Worm (Caenorhabditis elegans): Measurements from ENCODE around the gene cysl-1.

ce11 chrX:9965275-9965674 is 10.9 kb upstream of the cysl-1 start, which contains the start of gene pssy-1:
- TF ChIP-seq ceh-16 (tag; optimal IDR thresholded peaks at IDR 0.05) (no peak), elt-3 (tag; optimal IDR thresholded peaks at IDR 0.05) (no peak), ztf-4 (tag; optimal IDR thresholded peaks at IDR 0.05) (no peak), snpc-4 (tag; optimal IDR thresholded peaks at IDR 0.05) (no peak), nhr-25 (tag; optimal IDR thresholded peaks at IDR 0.05) (no peak), nhr-237 (tag; optimal IDR thresholded peaks at IDR 0.05) (no peak), unc-62 (GFP tag; optimal IDR thresholded peaks at IDR 0.05) (no peak), unc-39 (tag; optimal IDR thresholded peaks at IDR 0.05) (no peak), lsy-2 (tag; optimal IDR thresholded peaks at IDR 0.05) (no peak), R02D3.7 (tag; optimal IDR thresholded peaks at IDR 0.05) (no peak)
